Fruit fly (Drosophila melanogaster) S2 (cell line): Measurements from ENCODE around the gene galectin.

ENCODE experiments used
- CG8478 ChIP-seq: fragments of >200 bp; optimal IDR thresholded peaks from 2 replicates; lab custom pipeline; 2018
- CTCF ChIP-seq, 2 experiments: fragments of >200 bp; optimal IDR thresholded peaks; 2 replicates each; lab custom pipeline; 2018

DNA sequence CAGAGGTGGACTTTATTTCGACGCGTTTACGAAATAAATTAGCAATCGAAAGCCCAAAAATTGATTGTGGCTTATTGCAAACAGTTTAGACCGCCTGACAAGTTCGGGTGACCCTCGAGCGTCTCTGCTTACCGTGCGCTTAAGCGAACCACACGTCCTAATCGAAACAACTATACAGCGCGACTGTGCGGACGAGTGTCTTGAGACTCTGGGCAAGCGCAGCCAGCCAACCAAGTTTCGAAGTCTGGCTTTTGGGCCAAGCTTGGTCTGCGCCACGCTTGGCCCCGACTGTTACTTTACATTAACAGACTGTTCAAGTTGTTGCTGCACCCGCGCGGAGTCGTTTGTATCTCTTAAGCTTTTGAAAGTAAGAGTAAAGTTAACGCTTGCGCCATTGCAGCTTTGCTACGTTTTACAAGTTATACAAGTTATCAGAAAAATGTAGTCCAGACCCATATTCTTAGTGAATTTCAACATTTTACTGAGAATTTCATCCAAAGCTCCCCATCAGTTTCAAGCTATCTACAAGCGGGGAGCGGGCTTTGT is 12.4 kb upstream of the galectin start:
- TF ChIP-seq CG8478 (lab: Kevin White, UChicago): no peak
- TF ChIP-seq CTCF (optimal IDR thresholded peaks at IDR 0.05; lab: Kevin White, UChicago): no peak
